Fruit fly (Drosophila melanogaster): Measurements from ENCODE around the gene Kap-alpha1.

DNA sequence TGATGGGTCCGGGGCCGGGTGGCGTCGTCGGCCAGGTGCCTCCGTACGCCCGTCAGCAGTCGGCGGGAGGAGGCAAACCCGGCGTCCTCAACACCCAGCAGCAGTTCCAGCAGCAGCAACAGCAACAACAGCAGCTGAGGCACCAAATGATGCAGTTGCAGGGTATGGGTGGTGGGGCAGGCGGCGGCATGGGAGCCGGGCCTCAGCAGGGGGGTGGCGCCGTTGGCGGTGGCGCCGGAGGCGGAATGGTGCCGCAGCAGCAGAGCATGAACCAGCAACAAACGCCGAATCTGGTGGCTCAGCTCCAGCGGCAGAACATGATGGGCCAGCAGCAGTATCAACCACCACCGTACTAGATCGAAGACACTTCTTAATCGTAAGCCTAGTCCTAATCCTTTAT, 37.5 kb downstream of the Kap-alpha1 start:
- no peak for TF ChIP-seq abd-A (tag; optimal IDR thresholded peaks at IDR 0.05)
- no peak for TF ChIP-seq Dfd (GFP tag; optimal IDR thresholded peaks at IDR 0.05)
- TF ChIP-seq ken (GFP tag; IDR thresholded peaks at IDR 0.05): 0 out of 3 replicates have a peak, but pooled peaks have one; percentile 32
- TF ChIP-seq zen (tag; optimal IDR thresholded peaks at IDR 0.05): no peak

Data from whole organism, embryonic.